Fruit fly (Drosophila melanogaster): ENCODE results near the gene CG11583.

The CG11583 gene

DNA sequence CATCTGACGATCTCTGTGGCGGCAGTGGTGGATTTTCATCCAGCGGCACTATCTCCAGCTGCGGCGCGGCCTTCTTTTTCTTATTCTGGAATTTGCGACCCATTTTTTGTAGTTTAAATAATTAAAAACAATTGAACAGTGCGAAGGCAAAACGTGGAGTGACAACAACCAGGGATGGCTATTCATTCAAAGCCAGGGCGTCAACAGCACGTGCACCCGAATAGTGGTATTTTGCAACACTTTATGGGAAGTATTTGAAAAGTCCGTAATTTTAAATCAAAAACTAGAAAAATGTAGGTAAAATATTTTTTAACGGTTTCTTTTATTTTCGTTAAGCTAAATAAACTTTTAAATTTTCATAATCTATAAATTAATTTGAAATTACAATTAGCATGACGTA is at the start of gene CG11583 (continued):
- TF ChIP-seq pan (optimal IDR thresholded peaks at IDR 0.05): no peak
- peak in 1 of 2 experiments; percentile 17 for TF ChIP-seq pan (GFP tag; optimal IDR thresholded peaks at IDR 0.05 in 1 of 2, IDR thresholded peaks at IDR 0.05 in 1 of 2)
- no peak for TF ChIP-seq CG1024 (GFP tag; IDR thresholded peaks at IDR 0.05)
- no peak for TF ChIP-seq org-1 (GFP tag; optimal IDR thresholded peaks at IDR 0.05)
- no peak for TF ChIP-seq wor (GFP tag; IDR thresholded peaks at IDR 0.05)
- TF ChIP-seq CG3995 (GFP tag; optimal IDR thresholded peaks at IDR 0.05): peak; percentile 51
- no peak for TF ChIP-seq chm (GFP tag; IDR thresholded peaks at IDR 0.05)
- TF ChIP-seq pho (GFP tag; optimal IDR thresholded peaks at IDR 0.05): peak; percentile 60
- no peak for TF ChIP-seq CG17328 (GFP tag; IDR thresholded peaks at IDR 0.05)
- TF ChIP-seq Dbx (GFP tag; IDR thresholded peaks at IDR 0.05): 0 out of 3 replicates have a peak, but pooled peaks have one; percentile 40
- TF ChIP-seq Chrac-16 (GFP tag; optimal IDR thresholded peaks at IDR 0.05): peak; percentile 28
- no peak for TF ChIP-seq CG7271 (tag; optimal IDR thresholded peaks at IDR 0.05)
- TF ChIP-seq CG17186 (GFP tag; optimal IDR thresholded peaks at IDR 0.05): peak; percentile 62
- no peak for TF ChIP-seq pum (GFP tag; optimal IDR thresholded peaks at IDR 0.05)
- no peak for TF ChIP-seq gsb-n (tag; optimal IDR thresholded peaks at IDR 0.05)
- no peak for TF ChIP-seq insv (GFP tag; optimal IDR thresholded peaks at IDR 0.05)
- TF ChIP-seq Dip3 (GFP tag; optimal IDR thresholded peaks at IDR 0.05): peak; percentile 54
- 0 out of 2 replicates have a peak, but pooled peaks have one; percentile 2 for TF ChIP-seq CG16779 (GFP tag; IDR thresholded peaks at IDR 0.05)
- TF ChIP-seq Atf3 (GFP tag; optimal IDR thresholded peaks at IDR 0.05): no peak
- TF ChIP-seq CG15601 (tag; optimal IDR thresholded peaks at IDR 0.05): peak; percentile 28
- TF ChIP-seq her (GFP tag; optimal IDR thresholded peaks at IDR 0.05): peak; percentile 31
- peak; percentile 71 for TF ChIP-seq slbo (GFP tag; IDR thresholded peaks at IDR 0.05)
- TF ChIP-seq zen2 (GFP tag; IDR thresholded peaks at IDR 0.05; ENCODE audit: partially characterized antibody): no peak
- TF ChIP-seq NK7.1 (GFP tag; optimal IDR thresholded peaks at IDR 0.05): no peak
- no peak for TF ChIP-seq CG2202 (tag; optimal IDR thresholded peaks at IDR 0.05)
- TF ChIP-seq scrt (GFP tag; optimal IDR thresholded peaks at IDR 0.05): no peak
- no peak for TF ChIP-seq lmd (GFP tag; IDR thresholded peaks at IDR 0.05)
- TF ChIP-seq CG15479 (GFP tag; optimal IDR thresholded peaks at IDR 0.05): no peak
- TF ChIP-seq CG4360 (GFP tag; IDR thresholded peaks at IDR 0.05): no peak
- TF ChIP-seq lov (optimal IDR thresholded peaks at IDR 0.05): no peak
- no peak for TF ChIP-seq lov (GFP tag; IDR thresholded peaks at IDR 0.05)
- TF ChIP-seq CG17912 (GFP tag; optimal IDR thresholded peaks at IDR 0.05): no peak
- peak; percentile 93 for TF ChIP-seq Med (GFP tag)
- TF ChIP-seq ftz-f1 (GFP tag; optimal IDR thresholded peaks at IDR 0.05): peak; percentile 48
- TF ChIP-seq E2f2 (GFP tag; IDR thresholded peaks at IDR 0.05): peak; percentile 81
- TF ChIP-seq CG10274 (GFP tag; optimal IDR thresholded peaks at IDR 0.05): no peak
- TF ChIP-seq grau (tag; optimal IDR thresholded peaks at IDR 0.05): no peak
- no peak for TF ChIP-seq Hmx (GFP tag; optimal IDR thresholded peaks at IDR 0.05)
- no peak for TF ChIP-seq CG6689 (GFP tag; IDR thresholded peaks at IDR 0.05)
- TF ChIP-seq HmgZ (tag; optimal IDR thresholded peaks at IDR 0.05): peak; percentile 52
- no peak for TF ChIP-seq mld (GFP tag; IDR thresholded peaks at IDR 0.05; ENCODE audit: partially characterized antibody)
- TF ChIP-seq Poxn (GFP tag; IDR thresholded peaks at IDR 0.05): no peak
- no peak for TF ChIP-seq CG2875 (GFP tag; optimal IDR thresholded peaks at IDR 0.05)
- peak; percentile 92 for TF ChIP-seq stwl (tag; optimal IDR thresholded peaks at IDR 0.05)
- no peak for TF ChIP-seq Kr (GFP tag; optimal IDR thresholded peaks at IDR 0.05)
- no peak for TF ChIP-seq CG6654 (GFP tag; optimal IDR thresholded peaks at IDR 0.05)
- no peak for TF ChIP-seq ssp (GFP tag; IDR thresholded peaks at IDR 0.05)
- no peak for TF ChIP-seq exex (tag; optimal IDR thresholded peaks at IDR 0.05)
- no peak for TF ChIP-seq CG11085 (GFP tag; IDR thresholded peaks at IDR 0.05)
- no peak for TF ChIP-seq Lhr (GFP tag; optimal IDR thresholded peaks at IDR 0.05)
- TF ChIP-seq CG8359 (GFP tag; optimal IDR thresholded peaks at IDR 0.05; ENCODE audit: borderline replicate concordance): no peak
- TF ChIP-seq ci (GFP tag; IDR thresholded peaks at IDR 0.05): peak; percentile 64; the same call in 1 of the 3 replicates
- TF ChIP-seq Elba2 (GFP tag; optimal IDR thresholded peaks at IDR 0.05): no peak
